Worm (Caenorhabditis elegans) whole organism, L2 larva: ENCODE measurements around the gene Y57G11C.46.

Source experiments
- C34F6.9 ChIP-seq: fragments of 150-350 bp; optimal IDR thresholded peaks from 2 replicates; lab custom pipeline; 2014; ENCODE audit warnings: missing biosample characterization, missing genetic modification characterization
- F13H6.1 ChIP-seq: sonication (generic microtip); optimal IDR thresholded peaks from 2 replicates; lab custom pipeline; 2016; ENCODE audit warnings: missing genetic modification characterization, missing compliant biosample characterization
- R02D3.7 ChIP-seq: fragments of 150-350 bp; optimal IDR thresholded peaks from 2 replicates; lab custom pipeline; 2014; ENCODE audit warnings: missing biosample characterization, missing genetic modification characterization
- Y55F3AM.14 ChIP-seq: fragments of 200-800 bp; sonication (Bioruptor generic); optimal IDR thresholded peaks from 2 replicates; lab custom pipeline; 2018; ENCODE audit warnings: mild to moderate bottlenecking, missing genetic modification characterization, missing compliant biosample characterization
- alr-1 ChIP-seq: fragments of 150-350 bp; optimal IDR thresholded peaks from 2 replicates; lab custom pipeline; 2014; ENCODE audit warnings: missing biosample characterization, missing genetic modification characterization
- ama-1 ChIP-seq: fragments of 150-350 bp; optimal IDR thresholded peaks from 2 replicates; lab custom pipeline; 2018; ENCODE audit warnings: inconsistent platforms
- blmp-1 ChIP-seq: sonication (generic microtip); optimal IDR thresholded peaks from 2 replicates; lab custom pipeline; 2017; ENCODE audit warnings: missing genetic modification characterization, mild to moderate bottlenecking, missing compliant biosample characterization, antibody characterized with exemption, moderate library complexity; ENCODE audit not compliant: insufficient read depth
- crh-2 ChIP-seq: sonication (generic microtip); optimal IDR thresholded peaks from 2 replicates; lab custom pipeline; 2017; ENCODE audit warnings: missing biosample characterization, missing genetic modification characterization
- egl-27 ChIP-seq: sonication (generic microtip); optimal IDR thresholded peaks from 3 replicates; lab custom pipeline; 2017; ENCODE audit warnings: missing biosample characterization, missing genetic modification reagents, missing genetic modification characterization
- elt-3 ChIP-seq: sonication (generic microtip); optimal IDR thresholded peaks from 2 replicates; lab custom pipeline; 2017; ENCODE audit warnings: missing biosample characterization, missing genetic modification characterization
- lin-11 ChIP-seq: fragments of 150-350 bp; sonication (generic microtip); optimal IDR thresholded peaks from 2 replicates; lab custom pipeline; 2014; ENCODE audit warnings: missing biosample characterization, missing genetic modification characterization, inconsistent platforms, mixed read lengths
- lin-13 ChIP-seq: fragments of 150-350 bp; optimal IDR thresholded peaks from 2 replicates; lab custom pipeline; 2014; ENCODE audit warnings: missing biosample characterization, missing genetic modification reagents, missing genetic modification characterization
- lin-39 ChIP-seq: fragments of 150-350 bp; optimal IDR thresholded peaks from 2 replicates; lab custom pipeline; 2014; ENCODE audit warnings: missing biosample characterization, missing genetic modification reagents, missing genetic modification characterization
- lsy-2 ChIP-seq, 2 experiments: fragments of 150-350 bp in 1 of 2; sonication (generic microtip) in 1 of 2; optimal IDR thresholded peaks; 2 replicates each; lab custom pipeline; 2014 to 2017; ENCODE audit warnings: missing biosample characterization in 2 of 2, missing genetic modification characterization in 2 of 2
- mab-5 ChIP-seq: fragments of 150-350 bp; optimal IDR thresholded peaks from 2 replicates; lab custom pipeline; 2014; ENCODE audit warnings: missing biosample characterization, missing genetic modification characterization
- mbf-1 ChIP-seq: sonication (generic microtip); optimal IDR thresholded peaks from 2 replicates; lab custom pipeline; 2017; ENCODE audit warnings: missing biosample characterization, missing genetic modification characterization
- mdl-1 ChIP-seq, 2 experiments: fragments of 150-350 bp in 1 of 2; sonication (generic microtip) in 1 of 2; optimal IDR thresholded peaks; 2 replicates each; lab custom pipeline; 2017; ENCODE audit warnings: missing biosample characterization in 2 of 2, missing genetic modification characterization in 2 of 2
- nhr-10 ChIP-seq: sonication (generic microtip); optimal IDR thresholded peaks from 2 replicates; lab custom pipeline; 2017; ENCODE audit warnings: missing biosample characterization, missing genetic modification characterization
- nhr-11 ChIP-seq: fragments of 150-350 bp; optimal IDR thresholded peaks from 2 replicates; lab custom pipeline; 2014; ENCODE audit warnings: missing biosample characterization, missing genetic modification characterization
- nhr-12 ChIP-seq: fragments of 150-350 bp; optimal IDR thresholded peaks from 2 replicates; lab custom pipeline; 2014; ENCODE audit warnings: missing biosample characterization, missing genetic modification characterization
- nhr-21 ChIP-seq: fragments of 150-350 bp; optimal IDR thresholded peaks from 2 replicates; lab custom pipeline; 2014; ENCODE audit warnings: missing biosample characterization, missing genetic modification characterization
- nhr-23 ChIP-seq: fragments of 150-350 bp; optimal IDR thresholded peaks from 2 replicates; lab custom pipeline; 2014; ENCODE audit warnings: missing biosample characterization, missing genetic modification reagents, missing genetic modification characterization
- nhr-237 ChIP-seq: fragments of 150-350 bp; optimal IDR thresholded peaks from 2 replicates; lab custom pipeline; 2014; ENCODE audit warnings: missing biosample characterization, missing genetic modification characterization
- nhr-6 ChIP-seq: fragments of 150-350 bp; optimal IDR thresholded peaks from 2 replicates; lab custom pipeline; 2014; ENCODE audit warnings: missing biosample characterization, missing genetic modification characterization
- nhr-77 ChIP-seq: fragments of 150-350 bp; optimal IDR thresholded peaks from 2 replicates; lab custom pipeline; 2014; ENCODE audit warnings: missing biosample characterization, missing genetic modification characterization
- peb-1 ChIP-seq: fragments of 150-350 bp; optimal IDR thresholded peaks from 2 replicates; lab custom pipeline; 2014; ENCODE audit warnings: missing biosample characterization, missing genetic modification characterization
- skn-1 ChIP-seq: sonication (generic microtip); optimal IDR thresholded peaks from 2 replicates; lab custom pipeline; 2017; ENCODE audit warnings: missing biosample characterization, missing genetic modification characterization
- sma-3 ChIP-seq: sonication (generic microtip); optimal IDR thresholded peaks from 2 replicates; lab custom pipeline; 2016; ENCODE audit warnings: missing genetic modification reagents, missing genetic modification characterization, missing compliant biosample characterization
- sma-9 ChIP-seq, 2 experiments: fragments of 150-350 bp in 1 of 2; sonication (generic microtip) in 1 of 2; optimal IDR thresholded peaks; 2 replicates each; lab custom pipeline; 2014 to 2016; ENCODE audit warnings: missing genetic modification characterization in 2 of 2, mild to moderate bottlenecking in 1 of 2, missing biosample characterization in 1 of 2, missing compliant biosample characterization in 1 of 2, missing genetic modification reagents in 1 of 2, moderate library complexity in 1 of 2
- unc-55 ChIP-seq: fragments of 150-350 bp; sonication (generic microtip); optimal IDR thresholded peaks from 3 replicates; lab custom pipeline; 2014; ENCODE audit warnings: missing biosample characterization, missing genetic modification reagents, missing genetic modification characterization
- zag-1 ChIP-seq: fragments of 150-350 bp; optimal IDR thresholded peaks from 2 replicates; lab custom pipeline; 2014; ENCODE audit warnings: missing biosample characterization, missing genetic modification characterization
- ztf-1 ChIP-seq: fragments of 200-800 bp; sonication (Bioruptor generic); conservative IDR thresholded peaks from 2 replicates; pipeline ENCODE4 v1.3.6; 2022; ENCODE audit warnings: missing genetic modification characterization, missing compliant biosample characterization
- ztf-11 ChIP-seq: sonication (generic microtip); optimal IDR thresholded peaks from 2 replicates; lab custom pipeline; 2017; ENCODE audit warnings: missing biosample characterization, missing genetic modification characterization
- ztf-4 ChIP-seq: fragments of 150-350 bp; optimal IDR thresholded peaks from 2 replicates; lab custom pipeline; 2014; ENCODE audit warnings: missing biosample characterization, missing genetic modification characterization

Gene Y57G11C.46

DNA sequence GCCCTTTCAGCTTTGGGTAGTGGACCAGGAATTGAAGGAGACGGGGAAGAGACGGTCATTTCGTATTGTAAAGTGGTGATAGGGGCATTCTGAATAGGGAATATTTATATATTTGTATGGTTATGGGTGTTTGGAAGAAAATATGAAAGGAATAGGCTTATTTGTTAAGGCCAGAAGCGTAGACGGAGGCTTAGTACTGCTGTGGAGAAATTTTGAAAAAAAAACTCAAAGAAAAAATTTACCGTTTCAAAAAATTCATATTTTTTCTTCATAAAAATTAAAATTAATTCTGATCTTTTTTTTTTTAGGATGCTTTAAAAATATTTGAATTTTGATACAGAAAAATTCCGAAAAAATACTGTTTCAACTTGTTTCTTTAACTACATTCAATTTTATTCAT lies 12.8 kb upstream of the Y57G11C.46 start, which contains the start of gene hhat-2:
TSS of gene hhat-2 (minus strand) at position 101 of the 400 bp plus-strand sequence.
- TF ChIP-seq alr-1 = no peak
- no peak for TF ChIP-seq skn-1 (tag; lab: Kevin White, UChicago)
- no peak for TF ChIP-seq ztf-1 (GFP tag; lab: Robert Waterston, UW)
- no peak for TF ChIP-seq nhr-10 (tag; lab: Kevin White, UChicago)

DNA sequence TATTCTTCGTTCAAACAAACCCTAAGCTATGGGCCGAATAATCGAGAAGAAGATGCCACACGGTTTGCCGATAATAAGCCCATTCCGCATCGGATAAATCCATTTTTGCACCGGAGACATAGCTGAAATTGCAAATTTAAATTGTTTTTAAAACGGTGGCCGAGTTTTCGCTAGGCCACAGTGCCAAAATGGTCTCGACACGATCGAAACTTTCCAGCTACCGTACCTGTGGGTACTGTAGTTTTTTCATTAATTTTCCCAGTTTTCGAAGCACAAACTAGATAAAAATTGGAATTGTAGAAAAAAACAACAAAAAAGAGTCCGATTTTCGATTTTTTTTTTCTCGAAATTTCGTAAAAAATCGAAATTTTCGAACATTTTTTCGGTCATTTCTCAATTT lies 12.0 kb upstream of the Y57G11C.46 start:
- TF ChIP-seq ztf-4 (tag; lab: Kevin White, UChicago) (no peak), nhr-10 (tag; lab: Kevin White, UChicago) (no peak), mdl-1 (tag; optimal IDR thresholded peaks at IDR 0.05; lab: Kevin White, UChicago) (no peak), nhr-6 (no peak), nhr-12 (tag; lab: Kevin White, UChicago) (no peak), nhr-77 (tag; lab: Kevin White, UChicago) (no peak), F13H6.1 (no peak), nhr-21 (tag; lab: Kevin White, UChicago) (no peak), ama-1 (lab: Kevin White, UChicago) (no peak), C34F6.9 (tag; lab: Kevin White, UChicago) (no peak), nhr-23 (tag; lab: Kevin White, UChicago) (no peak), sma-3 (GFP tag; lab: Kevin White, UChicago) (no peak), blmp-1 (tag; lab: Kevin White, UChicago) (no peak), unc-55 (GFP tag; lab: Kevin White, UChicago) (no peak), lin-11 (tag; lab: Kevin White, UChicago) (no peak), nhr-237 (tag; lab: Kevin White, UChicago) (no peak), sma-9 (GFP tag; optimal IDR thresholded peaks at IDR 0.05; lab: Kevin White, UChicago) (no peak), sma-9 (tag; optimal IDR thresholded peaks at IDR 0.05; lab: Kevin White, UChicago) (no peak), lin-13 (GFP tag; lab: Kevin White, UChicago) (no peak), alr-1 (no peak), zag-1 (no peak)

DNA sequence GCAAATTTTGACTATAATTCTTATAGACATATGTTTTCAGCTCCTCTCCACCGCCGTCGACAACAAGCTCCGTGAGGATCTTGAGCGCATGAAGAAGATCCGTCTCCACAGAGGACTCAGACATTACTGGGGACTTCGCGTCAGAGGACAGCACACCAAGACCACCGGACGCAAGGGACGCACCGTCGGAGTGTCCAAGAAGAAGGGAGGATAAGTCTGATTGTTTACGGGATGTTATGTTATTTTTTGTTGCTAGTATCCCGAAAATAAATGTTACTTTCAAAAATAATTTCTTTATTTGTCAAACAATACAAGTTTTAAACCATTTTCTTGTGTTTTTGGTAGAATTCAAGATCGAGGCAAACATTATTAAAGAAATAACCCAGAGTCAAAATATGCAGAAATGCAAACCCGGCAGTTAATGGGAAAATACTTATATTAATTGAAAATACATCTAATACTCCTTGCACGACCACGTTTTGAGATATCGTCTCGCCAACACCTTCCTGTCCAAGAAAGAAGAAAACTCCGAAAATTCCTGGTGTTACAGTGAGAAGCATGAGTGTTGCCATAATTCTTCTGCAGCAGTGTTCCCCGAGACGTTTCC lies 10.1 kb upstream of the Y57G11C.46 start:
- TF ChIP-seq nhr-12 (tag; lab: Kevin White, UChicago) (no peak), mbf-1 (tag; lab: Kevin White, UChicago) (no peak), zag-1 (no peak), mab-5 (no peak), elt-3 (no peak), ama-1 (lab: Kevin White, UChicago) (no peak), F13H6.1 (no peak), Y55F3AM.14 (GFP tag; lab: Kevin White, UChicago) (no peak), lsy-2 (tag; optimal IDR thresholded peaks at IDR 0.05; lab: Kevin White, UChicago) (no peak), nhr-23 (tag; lab: Kevin White, UChicago) (no peak), skn-1 (tag; lab: Kevin White, UChicago) (no peak), nhr-10 (tag; lab: Kevin White, UChicago) (no peak), crh-2 (tag; lab: Kevin White, UChicago) (no peak), nhr-77 (tag; lab: Kevin White, UChicago) (no peak), ztf-11 (no peak), peb-1 (tag; lab: Kevin White, UChicago) (no peak), R02D3.7 (tag; lab: Kevin White, UChicago) (no peak)

DNA sequence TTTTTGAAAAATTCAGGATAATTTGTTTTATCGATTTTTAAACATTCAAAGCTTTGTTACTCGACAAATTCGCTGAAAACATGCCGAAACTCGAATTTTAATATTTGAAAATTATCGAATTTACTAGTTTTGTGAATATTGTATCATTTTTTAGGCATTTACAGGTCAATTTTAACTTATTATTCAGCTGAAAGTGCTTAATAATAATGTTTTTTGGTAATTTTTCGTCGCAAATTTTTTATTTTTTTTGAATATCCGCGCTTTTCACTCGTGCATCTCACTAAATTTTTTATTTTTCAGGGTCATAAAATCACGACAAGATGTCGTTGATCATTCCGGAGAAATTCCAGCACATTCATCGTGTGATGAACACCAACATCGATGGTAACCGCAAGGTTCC lies 9.2 kb upstream of the Y57G11C.46 start, which contains the start of gene rps-18:
TSS of gene rps-18 (plus strand) at position 301 of the 400 bp plus-strand sequence.
- TF ChIP-seq nhr-6 (no peak), sma-9 (GFP tag; optimal IDR thresholded peaks at IDR 0.05; lab: Kevin White, UChicago) (no peak), sma-9 (tag; optimal IDR thresholded peaks at IDR 0.05; lab: Kevin White, UChicago) (no peak), zag-1 (no peak), egl-27 (tag; lab: Kevin White, UChicago) (no peak), nhr-11 (tag; lab: Kevin White, UChicago) (no peak), lsy-2 (tag; optimal IDR thresholded peaks at IDR 0.05; lab: Kevin White, UChicago) (no peak), lin-39 (tag; lab: Kevin White, UChicago) (no peak), peb-1 (tag; lab: Kevin White, UChicago) (no peak), ama-1 (lab: Kevin White, UChicago) (no peak), mab-5 (no peak), ztf-11 (no peak)
